Worm (Caenorhabditis elegans) whole organism, late embryonic: ENCODE measurements around the gene Y38F1A.7.

Experiments
- C38D4.7 ChIP-seq: fragments of 200-800 bp; sonication (Bioruptor generic); optimal IDR thresholded peaks from 2 replicates; lab custom pipeline; 2018; ENCODE audit warnings: mild to moderate bottlenecking, missing genetic modification characterization, moderate library complexity, missing compliant biosample characterization
- F13H6.1 ChIP-seq: sonication (generic microtip); optimal IDR thresholded peaks from 2 replicates; lab custom pipeline; 2016; ENCODE audit warnings: missing genetic modification characterization, missing compliant biosample characterization
- K02D7.2 ChIP-seq: sonication (generic microtip); optimal IDR thresholded peaks from 2 replicates; lab custom pipeline; 2017; ENCODE audit warnings: mild to moderate bottlenecking, missing genetic modification characterization, missing compliant biosample characterization
- ahr-1 ChIP-seq: sonication (generic microtip); optimal IDR thresholded peaks from 2 replicates; lab custom pipeline; 2016; ENCODE audit warnings: missing genetic modification characterization, missing compliant biosample characterization
- ceh-14 ChIP-seq: sonication (generic microtip); optimal IDR thresholded peaks from 2 replicates; lab custom pipeline; 2016; ENCODE audit warnings: missing genotype, missing genetic modification characterization, missing compliant biosample characterization
- ceh-18 ChIP-seq: sonication (generic microtip); optimal IDR thresholded peaks from 2 replicates; lab custom pipeline; 2016; ENCODE audit warnings: missing genetic modification characterization, missing compliant biosample characterization
- ceh-19 ChIP-seq: fragments of 200-800 bp; sonication (Bioruptor generic); optimal IDR thresholded peaks from 2 replicates; lab custom pipeline; 2018; ENCODE audit warnings: mild to moderate bottlenecking, missing genetic modification characterization, missing compliant biosample characterization
- ceh-2 ChIP-seq: sonication (generic microtip); optimal IDR thresholded peaks from 2 replicates; lab custom pipeline; 2016; ENCODE audit warnings: missing genotype, missing genetic modification characterization, missing compliant biosample characterization
- ceh-6 ChIP-seq: fragments of 200-800 bp; sonication (Bioruptor generic); optimal IDR thresholded peaks from 2 replicates; lab custom pipeline; 2018; ENCODE audit warnings: mild to moderate bottlenecking, missing genetic modification characterization, missing compliant biosample characterization
- ceh-9 ChIP-seq: sonication (generic microtip); optimal IDR thresholded peaks from 2 replicates; lab custom pipeline; 2016; ENCODE audit warnings: mild to moderate bottlenecking, missing genetic modification characterization, inconsistent platforms, missing compliant biosample characterization
- dmd-4 ChIP-seq: sonication (generic microtip); optimal IDR thresholded peaks from 2 replicates; lab custom pipeline; 2016; ENCODE audit warnings: borderline replicate concordance, missing genetic modification characterization, missing compliant biosample characterization
- elt-2 ChIP-seq: sonication (generic microtip); optimal IDR thresholded peaks from 2 replicates; lab custom pipeline; 2016; ENCODE audit warnings: missing genetic modification reagents, missing genetic modification characterization, missing compliant biosample characterization
- ets-4 ChIP-seq: sonication (generic microtip); optimal IDR thresholded peaks from 2 replicates; lab custom pipeline; 2016; ENCODE audit warnings: missing genetic modification characterization, missing compliant biosample characterization
- fkh-10 ChIP-seq: fragments of 150-350 bp; optimal IDR thresholded peaks from 2 replicates; lab custom pipeline; 2014; ENCODE audit warnings: missing biosample characterization, missing genetic modification reagents, missing genetic modification characterization
- fkh-6 ChIP-seq: sonication (generic microtip); optimal IDR thresholded peaks from 2 replicates; lab custom pipeline; 2016; ENCODE audit warnings: missing genetic modification characterization, missing compliant biosample characterization
- hlh-13 ChIP-seq: fragments of 200-800 bp; sonication (Bioruptor generic); optimal IDR thresholded peaks from 2 replicates; lab custom pipeline; 2018; ENCODE audit warnings: mild to moderate bottlenecking, missing genetic modification characterization, missing compliant biosample characterization
- hlh-30 ChIP-seq: sonication (generic microtip); optimal IDR thresholded peaks from 2 replicates; lab custom pipeline; 2017; ENCODE audit warnings: antibody characterized with exemption, missing genetic modification characterization, missing compliant biosample characterization; ENCODE audit not compliant: insufficient read depth
- hlh-6 ChIP-seq: sonication (generic microtip); optimal IDR thresholded peaks from 2 replicates; lab custom pipeline; 2016; ENCODE audit warnings: missing genotype, missing genetic modification characterization, missing compliant biosample characterization
- lim-6 ChIP-seq: sonication (generic microtip); optimal IDR thresholded peaks from 2 replicates; lab custom pipeline; 2016; ENCODE audit warnings: missing genetic modification characterization, missing compliant biosample characterization
- lin-11 ChIP-seq: fragments of 200-800 bp; sonication (Bioruptor generic); optimal IDR thresholded peaks from 2 replicates; lab custom pipeline; 2018; ENCODE audit warnings: mild to moderate bottlenecking, missing genetic modification characterization, missing compliant biosample characterization
- mec-3 ChIP-seq: sonication (generic microtip); optimal IDR thresholded peaks from 2 replicates; lab custom pipeline; 2016; ENCODE audit warnings: borderline replicate concordance, missing genetic modification characterization, missing compliant biosample characterization
- nfya-1 ChIP-seq: sonication (generic microtip); optimal IDR thresholded peaks from 2 replicates; lab custom pipeline; 2017; ENCODE audit warnings: missing genetic modification characterization, mild to moderate bottlenecking, missing compliant biosample characterization, antibody characterized with exemption, moderate library complexity
- nhr-11 ChIP-seq: fragments of 150-350 bp; optimal IDR thresholded peaks from 2 replicates; lab custom pipeline; 2014; ENCODE audit warnings: missing biosample characterization, missing genetic modification characterization
- pat-9 ChIP-seq: fragments of 200-800 bp; sonication (Bioruptor generic); optimal IDR thresholded peaks from 2 replicates; lab custom pipeline; 2018; ENCODE audit warnings: mild to moderate bottlenecking, missing genetic modification characterization, moderate library complexity, missing compliant biosample characterization
- pha-4 ChIP-seq: fragments of 150-350 bp; optimal IDR thresholded peaks from 2 replicates; lab custom pipeline; 2018; ENCODE audit warnings: missing biosample characterization, missing genetic modification reagents, missing genetic modification characterization
- ref-2 ChIP-seq: sonication (generic microtip); optimal IDR thresholded peaks from 2 replicates; lab custom pipeline; 2016; ENCODE audit warnings: missing genetic modification characterization, missing compliant biosample characterization
- tbx-7 ChIP-seq: sonication (generic microtip); optimal IDR thresholded peaks from 2 replicates; lab custom pipeline; 2016; ENCODE audit warnings: missing genotype, missing genetic modification characterization, missing compliant biosample characterization
- unc-3 ChIP-seq, 2 experiments: fragments of 200-800 bp in 1 of 2; sonication (Bioruptor generic) in 1 of 2; sonication (generic microtip) in 1 of 2; conservative IDR thresholded peaks in 1 of 2; optimal IDR thresholded peaks in 1 of 2; 2 replicates each; pipeline versions ENCODE4 v1.3.6 to Lab custom; 2016 to 2022; ENCODE audit warnings: missing compliant biosample characterization in 2 of 2, missing genetic modification characterization in 2 of 2, missing genetic modification reagents in 1 of 2
- unc-42 ChIP-seq: sonication (generic microtip); optimal IDR thresholded peaks from 2 replicates; lab custom pipeline; 2016; ENCODE audit warnings: missing genotype, missing genetic modification characterization, missing compliant biosample characterization
- unc-55 ChIP-seq: sonication (generic microtip); optimal IDR thresholded peaks from 2 replicates; lab custom pipeline; 2017; ENCODE audit warnings: missing biosample characterization, missing genetic modification reagents, missing genetic modification characterization
- ztf-16 ChIP-seq: sonication (generic microtip); optimal IDR thresholded peaks from 2 replicates; lab custom pipeline; 2017; ENCODE audit warnings: missing genetic modification characterization, missing compliant biosample characterization

Gene Y38F1A.7

DNA sequence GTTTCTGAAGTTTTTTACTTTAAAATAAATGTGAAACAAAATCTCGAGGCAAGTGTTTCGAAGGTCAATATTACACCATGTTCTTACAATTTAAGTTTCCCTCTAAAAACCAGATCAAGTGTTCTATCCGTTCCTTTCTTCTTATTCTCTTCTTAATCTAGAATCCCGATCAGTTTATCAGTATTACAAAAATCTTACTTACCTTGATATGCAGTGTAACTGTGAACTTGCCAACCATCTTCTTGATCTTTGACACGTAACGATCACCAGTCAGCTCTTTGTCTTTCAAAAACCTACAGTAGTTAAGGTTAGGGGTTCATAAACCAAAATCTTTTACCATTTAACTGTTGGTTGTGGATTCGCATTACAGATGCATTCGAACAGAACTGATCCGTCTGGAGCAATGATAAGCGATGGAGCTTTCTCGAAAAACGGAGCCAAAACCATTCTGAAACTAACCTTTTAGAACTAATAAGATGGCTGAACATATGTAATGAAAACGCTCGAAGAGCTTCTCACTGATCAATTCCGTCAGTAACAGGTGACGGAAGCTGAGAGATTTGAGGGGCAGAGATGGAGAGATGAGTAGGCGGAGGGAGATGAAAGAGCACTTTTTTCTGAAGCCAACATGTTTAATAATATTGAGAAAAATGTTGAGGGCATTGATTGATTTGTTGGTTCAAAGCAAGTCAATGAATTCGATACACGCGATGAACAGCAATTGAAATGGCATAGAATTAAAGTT, 10.3 kb upstream of the Y38F1A.7 start, which contains the start of gene oig-2:
Gene oig-2, minus strand, starts transcription at position 448 of the 745 bp plus-strand sequence.
- TF ChIP-seq ahr-1 (no peak), ref-2 (no peak), lin-11 (tag; lab: Kevin White, UChicago) (no peak), pha-4 (tag; lab: Kevin White, UChicago) (no peak), unc-55 (GFP tag; lab: Kevin White, UChicago) (peak; percentile 4)

DNA sequence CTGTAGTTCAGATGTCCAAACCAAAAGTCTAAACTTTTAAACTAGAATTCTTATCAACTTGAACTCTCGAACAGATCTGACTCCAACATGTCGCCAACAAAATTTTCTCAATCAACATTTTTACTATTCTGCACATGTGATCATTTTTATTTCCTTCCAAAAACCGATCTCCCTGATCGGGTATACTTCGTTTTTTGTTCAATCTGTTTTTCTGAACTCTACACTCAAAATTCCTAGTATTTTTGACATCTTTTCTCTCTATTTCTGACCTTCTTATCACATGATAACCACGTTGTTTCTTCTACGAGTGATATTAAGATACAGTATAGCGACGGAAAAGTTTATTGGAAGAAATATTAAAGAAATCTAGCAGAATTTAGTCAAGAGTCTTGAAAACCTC, 8.7 kb upstream of the Y38F1A.7 start:
- TF ChIP-seq ceh-18 (no peak), ceh-6 (GFP tag; lab: Kevin White, UChicago) (no peak), dmd-4 (tag; lab: Kevin White, UChicago) (no peak), K02D7.2 (tag; lab: Kevin White, UChicago) (no peak), ets-4 (tag; lab: Kevin White, UChicago) (no peak), ztf-16 (tag; lab: Kevin White, UChicago) (no peak), hlh-30 (tag; lab: Kevin White, UChicago) (no peak), ceh-9 (tag; lab: Kevin White, UChicago) (no peak), lim-6 (tag; lab: Kevin White, UChicago) (no peak), fkh-6 (tag; lab: Kevin White, UChicago) (no peak), nhr-11 (no peak), hlh-6 (tag; lab: Kevin White, UChicago) (no peak), mec-3 (tag; lab: Kevin White, UChicago) (no peak), pat-9 (tag; lab: Kevin White, UChicago) (no peak), ceh-2 (tag; lab: Kevin White, UChicago) (no peak), C38D4.7 (no peak)

DNA sequence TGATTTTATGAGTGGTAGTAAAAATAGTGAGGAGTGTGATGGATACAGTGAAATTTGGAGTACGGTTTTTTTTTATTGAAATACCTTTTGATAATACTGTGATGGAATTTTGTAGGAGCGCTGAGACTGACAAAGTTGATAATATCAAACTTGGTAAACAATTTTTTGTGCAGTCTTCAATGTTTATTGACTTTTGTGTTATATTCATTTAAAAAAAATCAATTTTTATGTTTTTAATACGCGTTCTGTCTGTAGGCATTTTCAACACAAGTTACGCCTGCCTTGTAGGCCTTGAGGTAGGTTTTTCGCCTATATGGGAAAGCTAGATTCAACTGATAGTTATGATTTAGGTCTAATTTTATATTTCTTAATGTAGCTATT, 7.3 kb upstream of the Y38F1A.7 start:
- no peak for TF ChIP-seq nfya-1 (tag; lab: Kevin White, UChicago)
- TF ChIP-seq fkh-10 (GFP tag; lab: Kevin White, UChicago) = no peak
- no peak for TF ChIP-seq unc-55 (GFP tag; lab: Kevin White, UChicago)
- no peak for TF ChIP-seq hlh-13
- no peak for TF ChIP-seq unc-42 (tag; lab: Kevin White, UChicago)
- no peak for TF ChIP-seq unc-3 (GFP tag; conservative IDR thresholded peaks at IDR 0.05; lab: Robert Waterston, UW)
- TF ChIP-seq unc-3 (tag; optimal IDR thresholded peaks at IDR 0.05; lab: Kevin White, UChicago) = no peak
- TF ChIP-seq dmd-4 (tag; lab: Kevin White, UChicago) = no peak
- TF ChIP-seq ceh-19 = no peak
- no peak for TF ChIP-seq F13H6.1 (tag; lab: Kevin White, UChicago)
- TF ChIP-seq tbx-7 = no peak
- TF ChIP-seq ceh-9 (tag; lab: Kevin White, UChicago) = no peak
- TF ChIP-seq ref-2 = no peak

DNA sequence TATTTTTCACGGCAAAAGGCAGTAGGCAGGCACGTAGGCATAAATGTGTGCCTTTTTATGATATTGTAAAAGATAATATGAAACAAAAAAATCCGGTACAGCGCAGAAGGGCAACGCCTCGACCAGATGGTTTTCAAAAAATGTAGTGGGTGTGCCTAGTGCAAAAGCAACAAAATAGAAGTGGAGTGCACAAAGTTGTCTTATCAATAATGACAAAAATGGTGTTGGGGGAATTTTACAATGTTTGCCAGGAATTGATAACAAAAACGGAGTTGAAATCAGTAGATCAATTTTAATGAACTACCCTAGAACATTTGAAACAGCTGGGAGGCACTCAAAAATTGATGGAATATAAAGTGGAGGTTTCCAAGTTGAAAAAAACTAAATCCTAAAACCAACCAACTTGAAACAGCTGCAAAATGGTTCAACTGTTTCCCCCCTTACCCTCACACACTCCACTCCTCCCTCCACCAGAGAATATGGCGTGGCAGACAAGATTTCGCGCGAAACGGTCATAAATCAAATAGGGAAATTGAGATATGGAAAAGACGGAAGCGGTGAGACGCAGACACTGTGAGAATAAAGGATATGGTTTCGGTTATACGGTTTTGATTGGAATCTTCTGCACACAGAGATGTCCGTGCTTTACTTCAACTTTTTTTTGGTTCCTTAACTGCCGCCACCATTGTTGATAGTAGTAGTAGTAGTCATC, 6.7 kb upstream of the Y38F1A.7 start:
- TF ChIP-seq lim-6 (tag; lab: Kevin White, UChicago) (no peak), elt-2 (tag; lab: Kevin White, UChicago) (peak; percentile 47), unc-55 (GFP tag; lab: Kevin White, UChicago) (peak; percentile 80), ceh-14 (tag; lab: Kevin White, UChicago) (no peak), pat-9 (tag; lab: Kevin White, UChicago) (no peak)
